Fruit fly (Drosophila melanogaster) whole organism, embryonic: ENCODE data around the gene CG8671.

Experiments
- CG10366 ChIP-seq: fragments of 200-800 bp; sonication (Bioruptor generic); IDR thresholded peaks from 2 replicates; pipeline ENCODE4 v1.3.6; 2022; ENCODE audit warnings: missing biosample characterization, missing genetic modification characterization
- CG11398 ChIP-seq: fragments of 200-800 bp; sonication (Bioruptor generic); optimal IDR thresholded peaks from 2 replicates; lab custom pipeline; 2016; ENCODE audit warnings: missing biosample characterization, missing genetic modification characterization
- CG12299 ChIP-seq: fragments of 200-800 bp; sonication (Bioruptor generic); optimal IDR thresholded peaks from 2 replicates; lab custom pipeline; 2018; ENCODE audit warnings: missing biosample characterization, mild to moderate bottlenecking, missing genetic modification characterization
- CG14014 ChIP-seq: fragments of 200-800 bp; sonication (Bioruptor generic); IDR thresholded peaks from 2 replicates; pipeline ENCODE4 v1.3.6; 2022; ENCODE audit warnings: missing biosample characterization, missing genetic modification characterization
- CG17912 ChIP-seq: fragments of 200-800 bp; sonication (Bioruptor generic); optimal IDR thresholded peaks from 2 replicates; lab custom pipeline; 2018; ENCODE audit warnings: missing biosample characterization, mild to moderate bottlenecking, missing genetic modification characterization
- CG2199 ChIP-seq: fragments of 200-800 bp; sonication (Bioruptor generic); IDR thresholded peaks from 3 replicates; pipeline ENCODE4 v1.3.6; 2022; ENCODE audit warnings: missing biosample characterization, missing genetic modification characterization
- CG34376 ChIP-seq: fragments of 200-800 bp; sonication (Bioruptor generic); optimal IDR thresholded peaks from 2 replicates; lab custom pipeline; 2018; ENCODE audit warnings: missing biosample characterization, mild to moderate bottlenecking, missing genetic modification characterization
- CG4282 ChIP-seq: fragments of 200-800 bp; sonication (Bioruptor generic); optimal IDR thresholded peaks from 2 replicates; lab custom pipeline; 2016; ENCODE audit warnings: missing biosample characterization, missing genetic modification characterization
- CG4328 ChIP-seq: fragments of 200-800 bp; sonication (Bioruptor generic); optimal IDR thresholded peaks from 3 replicates; lab custom pipeline; 2017; ENCODE audit warnings: missing biosample characterization, missing genetic modification reagents, missing genetic modification characterization
- CG4707 ChIP-seq: fragments of 200-800 bp; sonication (Bioruptor generic); optimal IDR thresholded peaks from 2 replicates; lab custom pipeline; 2018; ENCODE audit warnings: missing biosample characterization, mild to moderate bottlenecking, missing genetic modification characterization, moderate library complexity
- CG7987 ChIP-seq: fragments of 200-800 bp; sonication (Bioruptor generic); optimal IDR thresholded peaks from 2 replicates; lab custom pipeline; 2018; ENCODE audit warnings: missing biosample characterization, mild to moderate bottlenecking, missing genetic modification characterization, moderate library complexity
- CG8089 ChIP-seq: fragments of 200-800 bp; sonication (Bioruptor generic); optimal IDR thresholded peaks from 3 replicates; lab custom pipeline; 2016; ENCODE audit warnings: missing biosample characterization, missing genetic modification characterization
- CG8478 ChIP-seq: fragments of >200 bp; optimal IDR thresholded peaks from 2 replicates; lab custom pipeline; 2018
- CG9797 ChIP-seq: fragments of 200-800 bp; sonication (Bioruptor generic); optimal IDR thresholded peaks from 3 replicates; lab custom pipeline; 2018; ENCODE audit warnings: missing biosample characterization, mild to moderate bottlenecking, missing genetic modification characterization
- CTCF ChIP-seq: fragments of 200-800 bp; sonication (Bioruptor generic); optimal IDR thresholded peaks from 2 replicates; lab custom pipeline; 2017; ENCODE audit warnings: missing biosample characterization, mild to moderate bottlenecking, missing genetic modification characterization, moderate library complexity
- Dip3 ChIP-seq: fragments of 200-800 bp; sonication (Bioruptor generic); optimal IDR thresholded peaks from 3 replicates; lab custom pipeline; 2016; ENCODE audit warnings: missing biosample characterization, missing genetic modification characterization
- Ets65A ChIP-seq: fragments of 200-800 bp; sonication (Bioruptor generic); peaks from one replicate; lab custom pipeline; 2016; ENCODE audit warnings: missing biosample characterization, missing genetic modification characterization
- Hr51 ChIP-seq, 2 experiments: fragments of 200-800 bp; sonication (Bioruptor generic); optimal IDR thresholded peaks; 2 replicates in 1 of 2; 3 replicates in 1 of 2; lab custom pipeline; 2016 to 2018; ENCODE audit warnings: missing biosample characterization in 2 of 2, missing genetic modification characterization in 2 of 2, mild to moderate bottlenecking in 1 of 2, moderate library complexity in 1 of 2
- Med ChIP-seq: fragments of 200-800 bp; sonication (Bioruptor generic); peaks from one replicate; lab custom pipeline; 2016; ENCODE audit warnings: missing biosample characterization, missing genetic modification characterization, mild to moderate bottlenecking, inconsistent platforms, moderate library complexity
- Myb ChIP-seq: fragments of 200-800 bp; sonication (Bioruptor generic); optimal IDR thresholded peaks from 2 replicates; lab custom pipeline; 2016; ENCODE audit warnings: missing biosample characterization, missing genetic modification characterization
- Oaz ChIP-seq: fragments of 200-800 bp; sonication (Bioruptor generic); IDR thresholded peaks from 2 replicates; pipeline ENCODE4 v1.3.6; 2022; ENCODE audit warnings: missing biosample characterization, missing genetic modification characterization
- al ChIP-seq: fragments of 200-800 bp; sonication (Bioruptor generic); IDR thresholded peaks from 2 replicates; pipeline ENCODE4 v1.3.6; 2022; ENCODE audit warnings: missing biosample characterization, missing genetic modification characterization
- cas ChIP-seq: fragments of 200-800 bp; sonication (Bioruptor generic); IDR thresholded peaks from 2 replicates; pipeline ENCODE4 v1.3.6; 2022; ENCODE audit warnings: missing biosample characterization, missing genetic modification characterization
- chm ChIP-seq: fragments of 200-800 bp; sonication (Bioruptor generic); IDR thresholded peaks from 2 replicates; pipeline ENCODE4 v1.3.6; 2022; ENCODE audit warnings: missing biosample characterization, missing genetic modification characterization
- crol ChIP-seq: fragments of 200-800 bp; sonication (Bioruptor generic); IDR thresholded peaks from 2 replicates; pipeline ENCODE4 v1.3.6; 2022; ENCODE audit warnings: missing biosample characterization, missing genetic modification characterization
- cwo ChIP-seq: fragments of 200-800 bp; sonication (Bioruptor generic); optimal IDR thresholded peaks from 3 replicates; lab custom pipeline; 2017; ENCODE audit warnings: missing biosample characterization, missing genetic modification characterization, mild to moderate bottlenecking, moderate library complexity, missing genetic modification reagents
- exex ChIP-seq: fragments of 200-800 bp; sonication (Bioruptor generic); optimal IDR thresholded peaks from 4 replicates; lab custom pipeline; 2018; ENCODE audit warnings: missing biosample characterization, mild to moderate bottlenecking, missing genetic modification characterization, moderate library complexity
- fd102C ChIP-seq: fragments of 200-800 bp; sonication (Bioruptor generic); optimal IDR thresholded peaks from 2 replicates; lab custom pipeline; 2018; ENCODE audit warnings: missing biosample characterization, mild to moderate bottlenecking, missing genetic modification characterization, moderate library complexity
- fru ChIP-seq: fragments of >200 bp; optimal IDR thresholded peaks from 2 replicates; lab custom pipeline; 2017
- lbe ChIP-seq: fragments of 200-800 bp; sonication (Bioruptor generic); optimal IDR thresholded peaks from 2 replicates; lab custom pipeline; 2016; ENCODE audit warnings: missing biosample characterization, mild to moderate bottlenecking, missing genetic modification characterization
- oc ChIP-seq: fragments of 200-800 bp; sonication (Bioruptor generic); optimal IDR thresholded peaks from 2 replicates; lab custom pipeline; 2018; ENCODE audit warnings: missing biosample characterization, mild to moderate bottlenecking, missing genetic modification characterization, moderate library complexity
- pfk ChIP-seq: fragments of 200-800 bp; sonication (Bioruptor generic); optimal IDR thresholded peaks from 2 replicates; lab custom pipeline; 2018; ENCODE audit warnings: missing biosample characterization, mild to moderate bottlenecking, missing genetic modification characterization, moderate library complexity
- pum ChIP-seq: fragments of 200-800 bp; sonication (Bioruptor generic); optimal IDR thresholded peaks from 2 replicates; lab custom pipeline; 2016; ENCODE audit warnings: missing biosample characterization, missing genetic modification characterization
- sug ChIP-seq: fragments of 200-800 bp; optimal IDR thresholded peaks from 2 replicates; lab custom pipeline; 2019; ENCODE audit warnings: missing biosample characterization, mild to moderate bottlenecking, missing genetic modification characterization, moderate library complexity
- zf30C ChIP-seq: fragments of 200-800 bp; sonication (Bioruptor generic); optimal IDR thresholded peaks from 3 replicates; lab custom pipeline; 2018; ENCODE audit warnings: missing biosample characterization, mild to moderate bottlenecking, missing genetic modification characterization

CG8671 gene

DNA sequence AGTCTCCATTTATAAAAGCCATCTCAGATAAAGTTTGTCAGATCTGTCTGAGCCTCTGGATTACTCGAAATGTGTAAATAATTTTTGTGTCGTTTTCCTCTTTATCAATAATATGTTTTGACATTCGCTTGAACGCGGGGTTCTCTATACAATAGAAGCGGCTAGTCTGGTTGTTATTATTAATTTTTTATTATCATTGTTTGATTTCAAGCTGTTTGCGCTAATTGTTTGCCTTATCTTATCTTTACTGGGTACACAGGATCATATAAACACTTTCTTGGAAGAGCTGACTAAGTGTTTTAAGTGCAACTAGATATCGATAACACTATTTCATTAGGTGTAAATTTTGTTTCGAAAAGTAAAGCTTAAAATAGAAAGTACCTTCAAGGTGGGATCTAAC, 5.4 kb downstream of the CG8671 start:
- TF ChIP-seq CG9797 (no peak), exex (peak; percentile 91)
- TF ChIP-seq, all 482 proteins: peak for 1

DNA sequence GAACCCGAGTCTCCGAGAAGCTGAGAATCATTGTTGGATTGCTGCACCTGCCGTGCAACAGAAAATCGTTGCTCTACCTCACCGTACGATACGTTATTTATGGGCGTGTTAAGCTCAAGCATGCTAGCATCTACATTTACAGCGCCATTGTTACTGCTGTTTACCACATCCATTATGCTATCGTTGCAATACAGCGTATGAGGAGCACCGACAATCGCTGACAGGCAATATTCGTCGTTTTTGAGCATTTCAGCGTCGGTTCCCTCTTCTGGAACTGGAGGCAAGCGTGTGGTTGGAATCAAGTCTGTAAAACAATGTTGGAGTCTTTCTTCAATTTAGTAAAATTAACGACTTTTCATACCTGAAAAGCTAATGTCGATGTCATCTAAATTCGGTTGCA, 26.3 kb downstream of the CG8671 start:
- TF ChIP-seq CG14014, result no peak

DNA sequence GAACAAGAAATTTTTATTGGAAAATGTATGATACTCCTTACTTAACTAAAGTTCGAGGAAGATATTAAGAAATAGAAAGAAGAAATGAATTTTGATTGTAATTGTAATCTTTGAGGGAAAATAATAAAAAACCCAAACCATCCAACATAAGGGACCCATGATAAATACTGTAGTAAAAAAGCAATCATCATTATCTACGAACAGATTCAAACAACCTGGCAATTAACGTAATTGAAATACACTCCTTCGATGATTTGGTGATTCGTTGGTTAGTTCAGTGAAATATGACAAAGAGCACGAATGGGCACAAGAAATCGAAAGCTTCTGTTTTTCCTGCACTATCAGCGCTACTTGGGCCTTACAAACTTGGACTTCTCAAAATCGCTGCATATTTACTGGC, 27.7 kb downstream of the CG8671 start, which contains the start of gene Gr39a:
Gene Gr39a, plus strand, starts transcription at position 301 of the 400 bp plus-strand sequence.
- TF ChIP-seq CG10366 (no peak), CG11398 (no peak), crol (GFP tag; lab: Robert Waterston, UW) (no peak), oc (tag; lab: Kevin White, UChicago) (no peak), Myb (no peak), fd102C (GFP tag; lab: Kevin White, UChicago) (no peak), CG4707 (GFP tag; lab: Kevin White, UChicago) (no peak), CG12299 (tag; lab: Kevin White, UChicago) (no peak), Oaz (no peak), fru (lab: Kevin White, UChicago) (no peak)

DNA sequence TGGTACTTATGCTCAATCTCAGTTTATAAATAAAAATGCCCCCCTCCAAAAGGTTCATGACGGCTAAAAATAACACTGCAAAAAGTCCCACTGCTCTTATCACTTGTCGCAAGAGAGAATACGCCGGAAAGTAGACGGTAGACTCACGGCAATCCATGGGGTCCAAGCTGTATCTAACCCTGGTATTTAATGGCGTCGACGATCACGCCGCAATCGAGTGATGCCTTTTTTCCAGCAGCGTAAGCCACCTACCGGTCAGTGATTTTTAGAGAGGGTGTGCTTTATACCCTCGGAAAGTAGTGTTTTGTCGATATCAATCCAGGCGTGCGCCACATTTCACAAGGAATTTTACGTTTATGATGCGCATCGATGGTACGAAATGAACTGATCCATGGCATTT, 36.8 kb downstream of the CG8671 start:
- peak; percentile 57 for TF ChIP-seq CTCF (GFP tag; lab: Kevin White, UChicago)
- TF ChIP-seq sug (tag; lab: Kevin White, UChicago), result peak; percentile 95
- TF ChIP-seq CG34376 (GFP tag; lab: Kevin White, UChicago), result peak; percentile 52
- peak; percentile 36; the same call in 1 of the 3 replicates for TF ChIP-seq CG2199
- TF ChIP-seq zf30C, result no peak
- TF ChIP-seq CG7987 (GFP tag; lab: Kevin White, UChicago), result peak; percentile 94
- TF ChIP-seq cas (GFP tag; lab: Robert Waterston, UW), result no peak
- peak; percentile 18 for TF ChIP-seq cwo (GFP tag; lab: Kevin White, UChicago)
- TF ChIP-seq al (GFP tag; lab: Robert Waterston, UW), result no peak
- peak; percentile 27 for TF ChIP-seq exex
- no peak for TF ChIP-seq pum (GFP tag; lab: Kevin White, UChicago)

DNA sequence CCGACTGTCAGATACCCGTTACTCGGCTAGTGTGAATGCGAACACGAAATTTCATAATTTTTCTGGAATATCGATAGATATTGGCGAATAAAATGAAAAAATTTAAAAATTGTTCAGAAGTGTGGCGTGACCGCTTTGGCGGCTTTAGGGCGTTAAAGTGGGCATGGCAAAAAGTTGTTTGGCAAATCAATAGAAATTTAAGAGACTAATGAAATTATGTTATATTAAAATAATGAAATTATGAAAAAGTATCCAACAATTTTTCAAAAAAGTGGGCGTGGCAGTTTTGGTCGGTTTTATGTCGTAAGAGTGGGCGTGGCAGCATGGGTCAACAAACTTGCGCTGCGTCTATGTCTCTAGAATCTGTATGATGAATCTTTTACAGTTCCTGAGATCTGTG, 39.3 kb downstream of the CG8671 start:
- TF ChIP-seq Hr51 (GFP tag; optimal IDR thresholded peaks at IDR 0.05; lab: Kevin White, UChicago), result no peak
- no peak for TF ChIP-seq pfk
- no peak for TF ChIP-seq CG8089 (GFP tag; lab: Kevin White, UChicago)
- no peak for TF ChIP-seq CG4328 (GFP tag; lab: Kevin White, UChicago)
- TF ChIP-seq CG17912 (GFP tag; lab: Kevin White, UChicago), result no peak
- peak; percentile 25 for TF ChIP-seq Ets65A (GFP tag; lab: Kevin White, UChicago)
- TF ChIP-seq chm, result no peak
- no peak for TF ChIP-seq CG4282 (GFP tag; lab: Kevin White, UChicago)
- TF ChIP-seq Dip3 (GFP tag; lab: Kevin White, UChicago), result no peak
- TF ChIP-seq CG8478 (lab: Kevin White, UChicago), result no peak
- peak; percentile 48 for TF ChIP-seq Med (GFP tag; lab: Kevin White, UChicago)
- TF ChIP-seq lbe (GFP tag; lab: Kevin White, UChicago), result no peak
